Fruit fly (Drosophila melanogaster) whole organism, embryonic: ENCODE data around the gene HDAC4.

Experiments used
- ATbp ChIP-seq: fragments of 200-800 bp; sonication (Bioruptor generic); optimal IDR thresholded peaks from 2 replicates; lab custom pipeline; 2017; ENCODE audit warnings: missing biosample characterization, mild to moderate bottlenecking, missing genetic modification characterization, missing genetic modification reagents
- Ada2b ChIP-seq: fragments of 200-800 bp; sonication (Bioruptor generic); IDR thresholded peaks from 2 replicates; pipeline ENCODE4 v1.3.6; 2022; ENCODE audit warnings: missing biosample characterization, missing genetic modification characterization
- BEAF-32 ChIP-seq: fragments of 200-800 bp; sonication (Bioruptor generic); optimal IDR thresholded peaks from 3 replicates; lab custom pipeline; 2017; ENCODE audit warnings: missing biosample characterization, missing genetic modification characterization, mild to moderate bottlenecking, moderate library complexity, missing genetic modification reagents
- CG10209 ChIP-seq: fragments of 200-800 bp; sonication (Bioruptor generic); optimal IDR thresholded peaks from 3 replicates; lab custom pipeline; 2017; ENCODE audit warnings: missing biosample characterization, mild to moderate bottlenecking, missing genetic modification characterization, missing genetic modification reagents
- CG11504 ChIP-seq: fragments of 200-800 bp; sonication (Bioruptor generic); optimal IDR thresholded peaks from 3 replicates; lab custom pipeline; 2019; ENCODE audit warnings: missing biosample characterization, mild to moderate bottlenecking, missing genetic modification characterization, moderate library complexity
- CG11695 ChIP-seq: fragments of 200-800 bp; sonication (Bioruptor generic); IDR thresholded peaks from 3 replicates; pipeline ENCODE4 v1.3.6; 2022; ENCODE audit warnings: missing biosample characterization, missing genetic modification characterization
- CG12104 ChIP-seq: fragments of 200-800 bp; sonication (Bioruptor generic); optimal IDR thresholded peaks from 3 replicates; lab custom pipeline; 2016; ENCODE audit warnings: missing biosample characterization, missing genetic modification characterization
- CG14014 ChIP-seq: fragments of 200-800 bp; sonication (Bioruptor generic); IDR thresholded peaks from 2 replicates; pipeline ENCODE4 v1.3.6; 2022; ENCODE audit warnings: missing biosample characterization, missing genetic modification characterization
- CG14441 ChIP-seq: fragments of 200-800 bp; sonication (Bioruptor generic); IDR thresholded peaks from 2 replicates; pipeline ENCODE4 v1.3.6; 2022; ENCODE audit warnings: missing biosample characterization, missing genetic modification characterization
- CG14710 ChIP-seq: fragments of 200-800 bp; sonication (Bioruptor generic); optimal IDR thresholded peaks from 3 replicates; lab custom pipeline; 2019; ENCODE audit warnings: missing biosample characterization, mild to moderate bottlenecking, missing genetic modification characterization, moderate library complexity
- CG14860 ChIP-seq: fragments of 200-800 bp; sonication (Bioruptor generic); IDR thresholded peaks from 3 replicates; pipeline ENCODE4 v1.3.6; 2022; ENCODE audit warnings: missing biosample characterization, missing genetic modification characterization; ENCODE audit not compliant: partially characterized antibody
- CG15011 ChIP-seq: fragments of 200-800 bp; sonication (Bioruptor generic); optimal IDR thresholded peaks from 3 replicates; lab custom pipeline; 2018; ENCODE audit warnings: missing biosample characterization, mild to moderate bottlenecking, missing genetic modification characterization
- CG1529 ChIP-seq: fragments of 200-800 bp; sonication (Bioruptor generic); optimal IDR thresholded peaks from 3 replicates; lab custom pipeline; 2018; ENCODE audit warnings: missing biosample characterization, missing genetic modification characterization
- CG17385 ChIP-seq: fragments of 200-800 bp; sonication (Bioruptor generic); optimal IDR thresholded peaks from 3 replicates; lab custom pipeline; 2018; ENCODE audit warnings: missing biosample characterization, mild to moderate bottlenecking, missing genetic modification characterization
- CG18619 ChIP-seq: fragments of 200-800 bp; sonication (Bioruptor generic); optimal IDR thresholded peaks from 3 replicates; lab custom pipeline; 2017; ENCODE audit warnings: missing biosample characterization, mild to moderate bottlenecking, missing genetic modification characterization
- CG31388 ChIP-seq: fragments of 200-800 bp; sonication (Bioruptor generic); optimal IDR thresholded peaks from 2 replicates; lab custom pipeline; 2016; ENCODE audit warnings: missing biosample characterization, missing genetic modification characterization
- CG3407 ChIP-seq: fragments of 200-800 bp; sonication (Bioruptor generic); optimal IDR thresholded peaks from 2 replicates; lab custom pipeline; 2018; ENCODE audit warnings: missing biosample characterization, mild to moderate bottlenecking, missing genetic modification characterization
- CG4404 ChIP-seq: fragments of 200-800 bp; sonication (Bioruptor generic); IDR thresholded peaks from 2 replicates; pipeline ENCODE4 v1.3.6; 2022; ENCODE audit warnings: missing biosample characterization, missing genetic modification characterization
- CG7372 ChIP-seq: fragments of 200-800 bp; sonication (Bioruptor generic); IDR thresholded peaks from 2 replicates; pipeline ENCODE4 v1.3.6; 2022; ENCODE audit warnings: missing biosample characterization, missing genetic modification characterization
- CG8281 ChIP-seq: fragments of 200-800 bp; sonication (Bioruptor generic); optimal IDR thresholded peaks from 2 replicates; lab custom pipeline; 2018; ENCODE audit warnings: missing biosample characterization, mild to moderate bottlenecking, missing genetic modification characterization, moderate library complexity
- D19B ChIP-seq: fragments of 200-800 bp; sonication (Bioruptor generic); optimal IDR thresholded peaks from 2 replicates; lab custom pipeline; 2017; ENCODE audit warnings: missing biosample characterization, mild to moderate bottlenecking, missing genetic modification characterization
- Dbx ChIP-seq: fragments of 200-800 bp; sonication (Bioruptor generic); IDR thresholded peaks from 3 replicates; pipeline ENCODE4 v1.3.6; 2022; ENCODE audit warnings: missing biosample characterization, missing genetic modification characterization
- Dip2 ChIP-seq: fragments of 200-800 bp; sonication (Bioruptor generic); IDR thresholded peaks from 2 replicates; pipeline ENCODE4 v1.3.6; 2022; ENCODE audit warnings: missing biosample characterization, missing genetic modification characterization
- Drgx ChIP-seq: fragments of 200-800 bp; sonication (Bioruptor generic); IDR thresholded peaks from 2 replicates; pipeline ENCODE4 v1.3.6; 2022; ENCODE audit warnings: missing biosample characterization, missing genetic modification characterization
- Eip74EF ChIP-seq, 2 experiments: fragments of 200-800 bp in 1 of 2; fragments of >200 bp in 1 of 2; sonication (Bioruptor generic) in 1 of 2; optimal IDR thresholded peaks; 2 replicates each; lab custom pipeline; 2017 to 2019; ENCODE audit warnings: missing biosample characterization in 2 of 2, missing genetic modification characterization in 2 of 2, mild to moderate bottlenecking in 1 of 2, moderate library complexity in 1 of 2
- HmgD ChIP-seq: fragments of 200-800 bp; sonication (Bioruptor generic); optimal IDR thresholded peaks from 3 replicates; lab custom pipeline; 2016; ENCODE audit warnings: missing biosample characterization, missing genetic modification characterization
- Jarid2 ChIP-seq: fragments of 200-800 bp; sonication (Bioruptor generic); optimal IDR thresholded peaks from 3 replicates; lab custom pipeline; 2017; ENCODE audit warnings: mild to moderate bottlenecking, missing biosample characterization, missing genetic modification reagents, missing genetic modification characterization
- MESR4 ChIP-seq: fragments of 200-800 bp; sonication (Bioruptor generic); optimal IDR thresholded peaks from 2 replicates; lab custom pipeline; 2018; ENCODE audit warnings: missing biosample characterization, mild to moderate bottlenecking, missing genetic modification characterization, moderate library complexity
- Med ChIP-seq: fragments of 200-800 bp; sonication (Bioruptor generic); peaks from one replicate; lab custom pipeline; 2016; ENCODE audit warnings: missing biosample characterization, missing genetic modification characterization, mild to moderate bottlenecking, inconsistent platforms, moderate library complexity
- Myb ChIP-seq: fragments of 200-800 bp; sonication (Bioruptor generic); optimal IDR thresholded peaks from 2 replicates; lab custom pipeline; 2016; ENCODE audit warnings: missing biosample characterization, missing genetic modification characterization
- amos ChIP-seq: fragments of 200-800 bp; sonication (Bioruptor generic); IDR thresholded peaks from 2 replicates; pipeline ENCODE4 v1.3.6; 2022; ENCODE audit warnings: missing biosample characterization, missing genetic modification characterization; ENCODE audit not compliant: partially characterized antibody
- az2 ChIP-seq: fragments of 200-800 bp; sonication (Bioruptor generic); optimal IDR thresholded peaks from 3 replicates; lab custom pipeline; 2016; ENCODE audit warnings: missing biosample characterization, missing genetic modification characterization
- bab2 ChIP-seq: fragments of 200-800 bp; sonication (Bioruptor generic); optimal IDR thresholded peaks from 2 replicates; lab custom pipeline; 2016; ENCODE audit warnings: missing biosample characterization, missing genetic modification characterization
- crp ChIP-seq, 2 experiments: fragments of 200-800 bp; sonication (Bioruptor generic); optimal IDR thresholded peaks; 2 replicates in 1 of 2; 3 replicates in 1 of 2; lab custom pipeline; 2017; ENCODE audit warnings: missing biosample characterization in 2 of 2, missing genetic modification characterization in 2 of 2, mild to moderate bottlenecking in 1 of 2, moderate library complexity in 1 of 2
- dmrt99B ChIP-seq: fragments of 200-800 bp; sonication (Bioruptor generic); optimal IDR thresholded peaks from 2 replicates; lab custom pipeline; 2018; ENCODE audit warnings: missing biosample characterization, mild to moderate bottlenecking, missing genetic modification characterization, moderate library complexity
- dpn ChIP-seq, 2 experiments: fragments of 200-800 bp; sonication (Bioruptor generic); optimal IDR thresholded peaks; 3 replicates each; lab custom pipeline; 2016; ENCODE audit warnings: missing biosample characterization in 2 of 2, missing genetic modification characterization in 2 of 2
- esg ChIP-seq: fragments of 200-800 bp; sonication (Bioruptor generic); conservative IDR thresholded peaks from 2 replicates; pipeline ENCODE4 v1.3.6; 2022; ENCODE audit warnings: missing biosample characterization, missing genetic modification characterization
- eve ChIP-seq, 2 experiments: fragments of >200 bp; optimal IDR thresholded peaks; 2 replicates each; lab custom pipeline; 2017; ENCODE audit warnings: missing biosample characterization in 2 of 2, missing genetic modification characterization in 2 of 2
- gfzf ChIP-seq: fragments of 200-800 bp; sonication (Bioruptor generic); optimal IDR thresholded peaks from 2 replicates; lab custom pipeline; 2016; ENCODE audit warnings: missing biosample characterization, mild to moderate bottlenecking, missing genetic modification characterization, moderate library complexity
- gro ChIP-seq: fragments of 200-800 bp; sonication (Bioruptor generic); optimal IDR thresholded peaks from 2 replicates; lab custom pipeline; 2016; ENCODE audit warnings: missing biosample characterization, missing genetic modification characterization
- gsb ChIP-seq: fragments of 200-800 bp; sonication (Bioruptor generic); IDR thresholded peaks from 2 replicates; pipeline ENCODE4 v1.3.6; 2022; ENCODE audit warnings: missing biosample characterization, missing genetic modification characterization
- hbn ChIP-seq: fragments of 200-800 bp; sonication (Bioruptor generic); IDR thresholded peaks from 2 replicates; pipeline ENCODE4 v1.3.6; 2022; ENCODE audit warnings: missing biosample characterization, missing genetic modification characterization; ENCODE audit not compliant: partially characterized antibody
- lab ChIP-seq: fragments of 200-800 bp; sonication (Bioruptor generic); optimal IDR thresholded peaks from 3 replicates; lab custom pipeline; 2017; ENCODE audit warnings: missing biosample characterization, missing genetic modification characterization, mild to moderate bottlenecking, moderate library complexity, missing genetic modification reagents
- nmo ChIP-seq: fragments of 200-800 bp; sonication (Bioruptor generic); optimal IDR thresholded peaks from 2 replicates; lab custom pipeline; 2018; ENCODE audit warnings: missing biosample characterization, mild to moderate bottlenecking, missing genetic modification characterization, moderate library complexity
- peb ChIP-seq: fragments of 200-800 bp; sonication (Bioruptor generic); IDR thresholded peaks from 2 replicates; pipeline ENCODE4 v1.3.6; 2022; ENCODE audit warnings: missing biosample characterization, missing genetic modification characterization
- pnt ChIP-seq: fragments of 200-800 bp; sonication (Bioruptor generic); optimal IDR thresholded peaks from 3 replicates; lab custom pipeline; 2016; ENCODE audit warnings: missing biosample characterization, missing genetic modification characterization
- run ChIP-seq: fragments of 200-800 bp; sonication (Bioruptor generic); optimal IDR thresholded peaks from 3 replicates; lab custom pipeline; 2018; ENCODE audit warnings: missing biosample characterization, mild to moderate bottlenecking, missing genetic modification characterization
- slp2 ChIP-seq: fragments of 200-800 bp; sonication (Bioruptor generic); optimal IDR thresholded peaks from 2 replicates; lab custom pipeline; 2016; ENCODE audit warnings: missing biosample characterization, missing genetic modification characterization
- sqz ChIP-seq: fragments of 200-800 bp; sonication (Bioruptor generic); optimal IDR thresholded peaks from 3 replicates; lab custom pipeline; 2018; ENCODE audit warnings: missing biosample characterization, mild to moderate bottlenecking, missing genetic modification characterization
- tgo ChIP-seq: fragments of 200-800 bp; sonication (Bioruptor generic); IDR thresholded peaks from 3 replicates; pipeline ENCODE4 v1.3.6; 2022; ENCODE audit warnings: missing biosample characterization, missing genetic modification characterization
- twi ChIP-seq: fragments of 200-800 bp; optimal IDR thresholded peaks from 2 replicates; lab custom pipeline; 2019; ENCODE audit warnings: missing biosample characterization, mild to moderate bottlenecking, missing genetic modification characterization, moderate library complexity

The HDAC4 gene

dm6 chrX:13226478-13226877 is 59.0 kb downstream of the HDAC4 start (continued):
- TF ChIP-seq CG14014 (no peak), twi (no peak), CG3407 (GFP tag; lab: Kevin White, UChicago) (no peak), Drgx (GFP tag; lab: Robert Waterston, UW) (peak; percentile 55; the same call in 1 of the 2 replicates), dmrt99B (tag; lab: Kevin White, UChicago) (peak; percentile 70), Dip2 (GFP tag; lab: Robert Waterston, UW) (no peak), BEAF-32 (GFP tag; lab: Kevin White, UChicago) (no peak), dpn (GFP tag; optimal IDR thresholded peaks at IDR 0.05; lab: Kevin White, UChicago) (no peak), Jarid2 (GFP tag; lab: Kevin White, UChicago) (no peak), CG11504 (tag; lab: Kevin White, UChicago) (peak; percentile 73), CG7372 (GFP tag; lab: Robert Waterston, UW) (no peak), CG31388 (GFP tag; lab: Kevin White, UChicago) (no peak), eve (GFP tag; optimal IDR thresholded peaks at IDR 0.05; lab: Kevin White, UChicago) (no peak), D19B (GFP tag; lab: Kevin White, UChicago) (no peak), amos (GFP tag; lab: Robert Waterston, UW) (no peak), slp2 (GFP tag; lab: Kevin White, UChicago) (no peak), Eip74EF (GFP tag; optimal IDR thresholded peaks at IDR 0.05; lab: Kevin White, UChicago) (peak in 1 of 2 experiments; percentile 2), CG1529 (GFP tag; lab: Kevin White, UChicago) (no peak), bab2 (GFP tag; lab: Kevin White, UChicago) (no peak), tgo (GFP tag; lab: Robert Waterston, UW) (no peak), peb (GFP tag; lab: Robert Waterston, UW) (no peak), CG15011 (GFP tag; lab: Kevin White, UChicago) (no peak), lab (GFP tag; lab: Kevin White, UChicago) (peak; percentile 18), CG4404 (no peak), Ada2b (no peak), Dbx (GFP tag; lab: Robert Waterston, UW) (no peak), az2 (GFP tag; lab: Kevin White, UChicago) (peak; percentile 11), gro (GFP tag; lab: Kevin White, UChicago) (no peak), CG11695 (no peak), pnt (GFP tag; lab: Kevin White, UChicago) (no peak), Myb (GFP tag; lab: Kevin White, UChicago) (no peak), esg (GFP tag; lab: Robert Waterston, UW) (no peak), sqz (no peak), CG17385 (GFP tag; lab: Kevin White, UChicago) (no peak), run (tag; lab: Kevin White, UChicago) (no peak), crp (GFP tag; optimal IDR thresholded peaks at IDR 0.05; lab: Kevin White, UChicago) (no peak), MESR4 (GFP tag; lab: Kevin White, UChicago) (no peak), CG14860 (GFP tag; lab: Robert Waterston, UW) (no peak), CG14441 (GFP tag; lab: Robert Waterston, UW) (no peak), CG14710 (tag; lab: Kevin White, UChicago) (peak; percentile 42), CG10209 (GFP tag; lab: Kevin White, UChicago) (no peak), ATbp (GFP tag; lab: Kevin White, UChicago) (peak; percentile 16), CG18619 (GFP tag; lab: Kevin White, UChicago) (no peak), nmo (GFP tag; lab: Kevin White, UChicago) (peak; percentile 50), Med (GFP tag; lab: Kevin White, UChicago) (peak; percentile 4), gfzf (no peak), CG12104 (GFP tag; lab: Kevin White, UChicago) (no peak), hbn (no peak), CG8281 (tag; lab: Kevin White, UChicago) (no peak), HmgD (GFP tag; lab: Kevin White, UChicago) (no peak), gsb (GFP tag; lab: Robert Waterston, UW) (no peak)
